Worm (Caenorhabditis elegans) whole organism, L4 larva: ENCODE measurements around the gene F38B7.11.

Source experiments
- F10B5.3 ChIP-seq: sonication (generic microtip); optimal IDR thresholded peaks from 2 replicates; lab custom pipeline; 2016; ENCODE audit warnings: mild to moderate bottlenecking, missing genetic modification characterization, missing compliant biosample characterization
- F49E8.2 ChIP-seq: sonication (generic microtip); optimal IDR thresholded peaks from 2 replicates; lab custom pipeline; 2016; ENCODE audit warnings: missing compliant biosample characterization, mild to moderate bottlenecking, missing genetic modification characterization, borderline replicate concordance
- T26A8.4 ChIP-seq: fragments of 200-800 bp; sonication (Bioruptor generic); IDR thresholded peaks from 2 replicates; pipeline ENCODE4 v1.3.6; 2022; ENCODE audit warnings: missing genetic modification characterization, missing compliant biosample characterization
- Y105C5A.15 ChIP-seq: fragments of 200-800 bp; sonication (Bioruptor generic); IDR thresholded peaks from 2 replicates; pipeline ENCODE4 v1.3.6; 2022; ENCODE audit warnings: missing genetic modification characterization, missing compliant biosample characterization
- ZK546.5 ChIP-seq, 2 experiments: sonication (generic microtip); optimal IDR thresholded peaks; 2 replicates each; lab custom pipeline; 2017; ENCODE audit warnings: missing biosample characterization in 2 of 2, missing genetic modification characterization in 2 of 2
- aly-2 ChIP-seq: sonication (generic microtip); optimal IDR thresholded peaks from 2 replicates; lab custom pipeline; 2018; ENCODE audit warnings: missing biosample characterization, missing genetic modification characterization
- arid-1 ChIP-seq: fragments of 200-800 bp; sonication (Bioruptor generic); conservative IDR thresholded peaks from 2 replicates; pipeline ENCODE4 v1.3.6; 2022; ENCODE audit warnings: missing genetic modification reagents, missing genetic modification characterization, missing compliant biosample characterization
- attf-4 ChIP-seq: sonication (generic microtip); optimal IDR thresholded peaks from 3 replicates; lab custom pipeline; 2017; ENCODE audit warnings: missing biosample characterization, missing genetic modification characterization
- ceh-20 ChIP-seq: fragments of 200-800 bp; sonication (Bioruptor generic); IDR thresholded peaks from 2 replicates; pipeline ENCODE4 v1.3.6; 2022; ENCODE audit warnings: missing genetic modification reagents, missing genetic modification characterization, missing compliant biosample characterization
- ceh-28 ChIP-seq: fragments of 150-350 bp; optimal IDR thresholded peaks from 2 replicates; lab custom pipeline; 2014; ENCODE audit warnings: missing biosample characterization, missing genetic modification reagents, missing genetic modification characterization
- ceh-44 ChIP-seq: fragments of 200-800 bp; sonication (Bioruptor generic); IDR thresholded peaks from 2 replicates; pipeline ENCODE4 v1.3.6; 2022; ENCODE audit warnings: missing genetic modification reagents, missing genetic modification characterization, missing compliant biosample characterization
- ceh-62 ChIP-seq: sonication (generic microtip); optimal IDR thresholded peaks from 2 replicates; lab custom pipeline; 2017; ENCODE audit warnings: missing biosample characterization, missing genetic modification characterization
- ceh-82 ChIP-seq: sonication (generic microtip); optimal IDR thresholded peaks from 2 replicates; lab custom pipeline; 2017; ENCODE audit warnings: missing biosample characterization, missing genetic modification characterization
- ces-1 ChIP-seq: fragments of 150-350 bp; sonication (generic microtip); optimal IDR thresholded peaks from 4 replicates; lab custom pipeline; 2014; ENCODE audit warnings: missing biosample characterization, missing genetic modification reagents, missing genetic modification characterization
- cey-2 ChIP-seq: sonication (generic microtip); optimal IDR thresholded peaks from 3 replicates; lab custom pipeline; 2017; ENCODE audit warnings: missing genetic modification characterization, mild to moderate bottlenecking, missing compliant biosample characterization, antibody characterized with exemption, borderline replicate concordance; ENCODE audit not compliant: insufficient read depth
- ctbp-1 ChIP-seq: fragments of 200-800 bp; sonication (Bioruptor generic); IDR thresholded peaks from 2 replicates; pipeline ENCODE4 v1.3.6; 2022; ENCODE audit warnings: missing genetic modification reagents, missing genetic modification characterization, missing compliant biosample characterization
- daf-12 ChIP-seq: fragments of 150-350 bp; optimal IDR thresholded peaks from 2 replicates; lab custom pipeline; 2014; ENCODE audit warnings: missing biosample characterization, missing genetic modification reagents, missing genetic modification characterization
- daf-19 ChIP-seq: fragments of 200-800 bp; sonication (Bioruptor generic); conservative IDR thresholded peaks from 2 replicates; pipeline ENCODE4 v1.3.6; 2022; ENCODE audit warnings: missing genetic modification characterization, missing compliant biosample characterization
- daf-8 ChIP-seq: fragments of 200-800 bp; sonication (Bioruptor generic); IDR thresholded peaks from 2 replicates; pipeline ENCODE4 v1.3.6; 2022; ENCODE audit warnings: missing genetic modification characterization, missing compliant biosample characterization
- dmd-9 ChIP-seq: fragments of 200-800 bp; sonication (Bioruptor generic); IDR thresholded peaks from 2 replicates; pipeline ENCODE4 v1.3.6; 2022; ENCODE audit warnings: missing genetic modification reagents, missing genetic modification characterization, missing compliant biosample characterization
- dpl-1 ChIP-seq: fragments of 150-350 bp; optimal IDR thresholded peaks from 2 replicates; lab custom pipeline; 2014; ENCODE audit warnings: missing biosample characterization, missing genetic modification reagents, missing genetic modification characterization
- duxl-1 ChIP-seq: sonication (generic microtip); optimal IDR thresholded peaks from 2 replicates; lab custom pipeline; 2016; ENCODE audit warnings: mild to moderate bottlenecking, missing genetic modification characterization, moderate library complexity, missing compliant biosample characterization; ENCODE audit not compliant: poor library complexity
- dve-1 ChIP-seq: sonication (generic microtip); optimal IDR thresholded peaks from 2 replicates; lab custom pipeline; 2017; ENCODE audit warnings: antibody characterized with exemption, mild to moderate bottlenecking, missing genetic modification characterization, missing compliant biosample characterization; ENCODE audit not compliant: insufficient read depth
- egl-43 ChIP-seq: fragments of 200-800 bp; sonication (Bioruptor generic); IDR thresholded peaks from 2 replicates; pipeline ENCODE4 v1.3.6; 2022; ENCODE audit warnings: missing genetic modification reagents, missing genetic modification characterization, missing compliant biosample characterization
- fkh-10 ChIP-seq: fragments of 150-350 bp; optimal IDR thresholded peaks from 2 replicates; lab custom pipeline; 2014; ENCODE audit warnings: missing biosample characterization, missing genetic modification reagents, missing genetic modification characterization
- fos-1 ChIP-seq: fragments of 150-350 bp; optimal IDR thresholded peaks from 2 replicates; lab custom pipeline; 2014; ENCODE audit warnings: missing biosample characterization, missing genetic modification characterization
- hlh-11 ChIP-seq: fragments of 200-800 bp; sonication (Bioruptor generic); optimal IDR thresholded peaks from 2 replicates; lab custom pipeline; 2018; ENCODE audit warnings: mild to moderate bottlenecking, missing genetic modification characterization, missing compliant biosample characterization
- hlh-30 ChIP-seq: sonication (generic microtip); optimal IDR thresholded peaks from 2 replicates; lab custom pipeline; 2017; ENCODE audit warnings: antibody characterized with exemption, mild to moderate bottlenecking, missing genetic modification characterization, missing compliant biosample characterization; ENCODE audit not compliant: insufficient read depth
- lin-13 ChIP-seq: fragments of 150-350 bp; optimal IDR thresholded peaks from 2 replicates; lab custom pipeline; 2014; ENCODE audit warnings: missing biosample characterization, missing genetic modification reagents, missing genetic modification characterization
- lin-15B ChIP-seq: fragments of 150-350 bp; sonication (generic microtip); optimal IDR thresholded peaks from 3 replicates; lab custom pipeline; 2014; ENCODE audit warnings: missing biosample characterization, missing genetic modification characterization
- lin-29 ChIP-seq: fragments of 200-800 bp; sonication (Bioruptor generic); IDR thresholded peaks from 2 replicates; pipeline ENCODE4 v1.3.6; 2022; ENCODE audit warnings: missing genetic modification reagents, missing genetic modification characterization, missing compliant biosample characterization
- lin-38 ChIP-seq: fragments of 200-800 bp; sonication (Bioruptor generic); IDR thresholded peaks from 2 replicates; pipeline ENCODE4 v1.3.6; 2022; ENCODE audit warnings: missing genetic modification reagents, missing genetic modification characterization, missing compliant biosample characterization
- madf-5 ChIP-seq, 2 experiments: fragments of 200-800 bp; sonication (Bioruptor generic); IDR thresholded peaks; 2 replicates each; pipeline ENCODE4 v1.3.6; 2022; ENCODE audit warnings: missing compliant biosample characterization in 2 of 2, missing genetic modification characterization in 2 of 2
- madf-9 ChIP-seq: fragments of 200-800 bp; sonication (Bioruptor generic); conservative IDR thresholded peaks from 2 replicates; pipeline ENCODE4 v1.3.6; 2022; ENCODE audit warnings: missing genetic modification reagents, missing genetic modification characterization, missing compliant biosample characterization
- mdl-1 ChIP-seq, 2 experiments: fragments of 150-350 bp in 1 of 2; sonication (generic microtip) in 1 of 2; optimal IDR thresholded peaks; 2 replicates each; lab custom pipeline; 2014 to 2017; ENCODE audit warnings: missing biosample characterization in 2 of 2, missing genetic modification characterization in 2 of 2
- mdt-29 ChIP-seq: fragments of 200-800 bp; sonication (Bioruptor generic); IDR thresholded peaks from 2 replicates; pipeline ENCODE4 v1.3.6; 2022; ENCODE audit warnings: missing genetic modification reagents, missing genetic modification characterization, missing compliant biosample characterization
- mep-1 ChIP-seq: fragments of 150-350 bp; sonication (generic microtip); optimal IDR thresholded peaks from 3 replicates; lab custom pipeline; 2014; ENCODE audit warnings: missing biosample characterization, missing genetic modification characterization
- mxl-3 ChIP-seq: fragments of 200-800 bp; sonication (Bioruptor generic); optimal IDR thresholded peaks from 2 replicates; lab custom pipeline; 2018; ENCODE audit warnings: mild to moderate bottlenecking, missing genetic modification characterization, missing compliant biosample characterization
- nhr-10 ChIP-seq: fragments of 150-350 bp; optimal IDR thresholded peaks from 2 replicates; lab custom pipeline; 2014; ENCODE audit warnings: missing biosample characterization, missing genetic modification characterization
- nhr-237 ChIP-seq: sonication (generic microtip); optimal IDR thresholded peaks from 2 replicates; lab custom pipeline; 2017; ENCODE audit warnings: missing biosample characterization, missing genetic modification characterization
- nhr-48 ChIP-seq: sonication (generic microtip); optimal IDR thresholded peaks from 2 replicates; lab custom pipeline; 2016; ENCODE audit warnings: mild to moderate bottlenecking, missing genetic modification characterization, missing compliant biosample characterization
- nhr-6 ChIP-seq: fragments of 150-350 bp; optimal IDR thresholded peaks from 2 replicates; lab custom pipeline; 2014; ENCODE audit warnings: missing biosample characterization, missing genetic modification characterization
- nhr-77 ChIP-seq: fragments of 150-350 bp; optimal IDR thresholded peaks from 2 replicates; lab custom pipeline; 2014; ENCODE audit warnings: missing biosample characterization, missing genetic modification characterization
- php-3 ChIP-seq: fragments of 200-800 bp; sonication (Bioruptor generic); IDR thresholded peaks from 2 replicates; pipeline ENCODE4 v1.3.6; 2022; ENCODE audit warnings: missing genetic modification reagents, missing genetic modification characterization, missing compliant biosample characterization
- rbr-2 ChIP-seq: sonication (generic microtip); optimal IDR thresholded peaks from 2 replicates; lab custom pipeline; 2016; ENCODE audit warnings: missing genotype, missing genetic modification characterization, missing compliant biosample characterization
- sdz-12 ChIP-seq: fragments of 200-800 bp; sonication (Bioruptor generic); optimal IDR thresholded peaks from 2 replicates; lab custom pipeline; 2018; ENCODE audit warnings: mild to moderate bottlenecking, missing genetic modification characterization, missing compliant biosample characterization
- set-16 ChIP-seq: fragments of 200-800 bp; sonication (Bioruptor generic); IDR thresholded peaks from 2 replicates; pipeline ENCODE4 v1.3.6; 2022; ENCODE audit warnings: missing genetic modification reagents, missing genetic modification characterization, missing compliant biosample characterization
- unc-62 ChIP-seq, 3 experiments: fragments of 150-350 bp in 1 of 3; sonication (generic microtip); optimal IDR thresholded peaks in 2 of 3; peaks in 1 of 3; 1 replicate in 1 of 3; 2 replicates in 2 of 3; lab custom pipeline; 2014 to 2017; ENCODE audit warnings: missing biosample characterization in 3 of 3, missing genetic modification characterization in 3 of 3, missing genetic modification reagents in 3 of 3, missing genotype in 1 of 3
- zfp-2 ChIP-seq: sonication (generic microtip); optimal IDR thresholded peaks from 2 replicates; lab custom pipeline; 2016; ENCODE audit warnings: mild to moderate bottlenecking, missing genetic modification characterization, missing compliant biosample characterization
- zfp-3 ChIP-seq: fragments of 200-800 bp; sonication (Bioruptor generic); conservative IDR thresholded peaks from 2 replicates; pipeline ENCODE4 v1.3.6; 2022; ENCODE audit warnings: missing genetic modification reagents, missing genetic modification characterization, missing compliant biosample characterization

The F38B7.11 gene

ce11 chrV:11532964-11533363, 13.9 kb upstream of the F38B7.11 start:
- TF ChIP-seq nhr-48 (tag; lab: Kevin White, UChicago) (no peak), dve-1 (no peak), lin-15B (tag; lab: Kevin White, UChicago) (no peak), set-16 (GFP tag; lab: Robert Waterston, UW) (peak; percentile 70), mxl-3 (peak; percentile 62), ctbp-1 (no peak), mep-1 (peak; percentile 25), ceh-82 (tag; lab: Kevin White, UChicago) (no peak), duxl-1 (no peak), daf-12 (no peak), cey-2 (tag; lab: Kevin White, UChicago) (no peak), nhr-6 (tag; lab: Kevin White, UChicago) (no peak), dpl-1 (no peak), egl-43 (peak; percentile 72; the same call in 1 of the 2 replicates), daf-8 (GFP tag; lab: Robert Waterston, UW) (no peak), ces-1 (GFP tag; lab: Kevin White, UChicago) (no peak), attf-4 (tag; lab: Kevin White, UChicago) (no peak), zfp-2 (no peak), mdl-1 (tag; optimal IDR thresholded peaks at IDR 0.05; lab: Kevin White, UChicago) (peak in 1 of 2 experiments; percentile 70), ZK546.5 (tag; optimal IDR thresholded peaks at IDR 0.05; lab: Kevin White, UChicago) (no peak), zfp-3 (GFP tag; lab: Robert Waterston, UW) (no peak; the same call in 1 of the 2 replicates), daf-19 (GFP tag; lab: Robert Waterston, UW) (no peak), rbr-2 (tag; lab: Kevin White, UChicago) (peak; percentile 18), nhr-77 (tag; lab: Kevin White, UChicago) (no peak), arid-1 (0 out of 2 replicates have a peak, but pooled peaks have one; percentile 18), sdz-12 (no peak), lin-38 (0 out of 2 replicates have a peak, but pooled peaks have one; percentile 16), hlh-11 (tag; lab: Kevin White, UChicago) (peak; percentile 74), aly-2 (tag; lab: Kevin White, UChicago) (no peak), ceh-44 (GFP tag; lab: Robert Waterston, UW) (no peak), mdt-29 (GFP tag; lab: Robert Waterston, UW) (peak; percentile 31; the same call in 1 of the 2 replicates), fos-1 (no peak), dmd-9 (GFP tag; lab: Robert Waterston, UW) (no peak), lin-29 (0 out of 2 replicates have a peak, but pooled peaks have one; percentile 25), nhr-10 (tag; lab: Kevin White, UChicago) (no peak), ceh-62 (tag; lab: Kevin White, UChicago) (no peak), ceh-20 (no peak), madf-9 (GFP tag; lab: Robert Waterston, UW) (no peak), unc-62 (GFP tag; optimal IDR thresholded peaks at IDR 0.05 in 1 of 2; lab: Kevin White, UChicago) (peak in 1 of 2 experiments; percentile 62), unc-62 (tag; optimal IDR thresholded peaks at IDR 0.05; lab: Kevin White, UChicago) (no peak), ceh-28 (no peak), Y105C5A.15 (GFP tag; lab: Robert Waterston, UW) (no peak), madf-5 (GFP tag; IDR thresholded peaks at IDR 0.05; lab: Robert Waterston, UW) (peak; percentile 57 to 69; a peak in 3 of 4 replicates), lin-13 (GFP tag; lab: Kevin White, UChicago) (no peak), F10B5.3 (tag; lab: Kevin White, UChicago) (no peak), fkh-10 (GFP tag; lab: Kevin White, UChicago) (no peak), hlh-30 (tag; lab: Kevin White, UChicago) (peak; percentile 36), php-3 (no peak), T26A8.4 (0 out of 2 replicates have a peak, but pooled peaks have one; percentile 33), F49E8.2 (tag; lab: Kevin White, UChicago) (no peak), nhr-237 (tag; lab: Kevin White, UChicago) (no peak)
